Worm (Caenorhabditis elegans): Measurements from ENCODE around the gene srx-38.

Gene srx-38

DNA sequence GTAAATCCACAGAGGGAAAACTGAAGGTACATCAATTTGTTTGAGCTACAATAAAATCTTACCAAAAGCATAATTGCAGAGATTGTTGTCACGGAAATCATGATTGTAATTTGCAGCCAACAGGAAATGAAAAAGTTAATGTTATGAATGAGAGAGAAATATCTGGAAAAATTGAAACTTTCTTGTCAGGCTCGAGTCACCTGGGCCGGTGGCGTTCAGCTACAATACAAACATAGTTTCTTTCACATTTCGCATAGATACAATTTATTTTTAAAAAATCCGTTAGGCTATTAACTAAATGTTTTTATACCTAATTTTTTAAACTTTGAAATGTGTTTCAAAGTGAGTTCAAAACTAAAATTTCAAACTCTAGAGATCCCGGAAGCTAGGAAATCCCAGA lies 2.2 kb upstream of the srx-38 start, which contains the start of gene srx-39:
Gene srx-39, minus strand, starts transcription at position 101 of the 400 bp plus-strand sequence.
- no peak for TF ChIP-seq unc-62 (GFP tag; optimal IDR thresholded peaks at IDR 0.05)

DNA sequence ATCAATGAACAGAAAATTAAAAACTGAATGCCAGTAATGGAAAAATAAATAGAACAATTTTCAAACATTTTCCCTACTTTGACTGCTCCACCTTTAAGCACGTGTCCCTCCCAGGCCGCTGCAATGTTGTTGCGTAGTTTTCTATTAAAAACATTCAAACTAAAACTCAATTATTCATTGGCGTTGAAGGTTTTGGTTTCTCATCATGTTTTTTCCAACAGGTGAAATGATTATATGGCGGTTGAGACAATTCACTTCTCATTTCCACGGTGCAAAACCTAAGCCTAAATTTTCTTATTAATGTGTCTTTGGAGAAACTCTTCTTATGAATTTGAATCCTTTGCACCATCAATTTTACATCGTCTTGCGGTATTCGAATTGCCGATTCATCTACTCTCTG lies 4.5 kb downstream of the srx-38 start, which contains the start of gene srh-130:
Gene srh-130, plus strand, starts transcription at position 301 of the 400 bp plus-strand sequence.
- TF ChIP-seq unc-62 (GFP tag; optimal IDR thresholded peaks at IDR 0.05) = no peak

DNA sequence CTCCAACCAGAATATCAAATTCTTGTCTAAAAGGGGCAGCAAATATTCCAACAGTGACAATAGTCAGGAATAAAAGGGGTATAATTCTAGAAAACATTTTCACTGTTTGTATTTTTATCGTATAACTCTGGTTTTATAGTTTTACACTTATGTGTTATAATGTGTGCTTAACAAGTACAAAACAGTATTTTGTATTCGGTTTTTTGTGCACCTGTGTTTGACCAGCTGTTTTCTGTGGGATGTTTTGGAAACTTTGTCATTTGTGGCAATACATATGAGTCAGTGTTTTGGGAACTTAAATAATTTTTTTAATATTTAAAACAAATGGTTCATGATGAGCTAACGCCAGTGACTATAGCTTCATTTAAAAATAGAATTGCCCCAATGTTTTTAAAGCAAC lies 9.0 kb downstream of the srx-38 start, which contains the start of gene F14F9.6:
Gene F14F9.6, minus strand, starts transcription at position 101 of the 400 bp plus-strand sequence.
- TF ChIP-seq unc-62 (GFP tag; optimal IDR thresholded peaks at IDR 0.05) = no peak

DNA sequence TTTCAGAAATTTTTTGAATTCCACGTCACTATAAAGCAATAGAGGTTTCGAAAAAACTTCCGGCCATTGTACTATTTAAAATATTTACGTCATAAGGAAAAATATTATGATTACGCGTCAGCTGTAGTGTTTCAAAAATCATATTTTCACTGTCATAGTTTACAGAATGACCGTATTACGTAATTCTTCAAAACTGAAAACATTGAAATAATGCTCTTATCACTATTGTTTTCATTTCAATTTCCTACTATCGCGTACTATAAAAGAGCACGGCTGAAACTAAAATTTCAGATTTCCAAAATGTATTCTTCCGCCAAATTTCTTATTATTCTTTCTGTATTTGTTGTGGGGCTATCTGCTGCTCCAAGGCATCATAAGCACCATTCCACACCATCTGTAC lies 10.9 kb downstream of the srx-38 start, which contains the start of gene F14F9.2:
Gene F14F9.2, plus strand, starts transcription at position 301 of the 400 bp plus-strand sequence.
- no peak for TF ChIP-seq unc-62 (GFP tag; optimal IDR thresholded peaks at IDR 0.05)

DNA sequence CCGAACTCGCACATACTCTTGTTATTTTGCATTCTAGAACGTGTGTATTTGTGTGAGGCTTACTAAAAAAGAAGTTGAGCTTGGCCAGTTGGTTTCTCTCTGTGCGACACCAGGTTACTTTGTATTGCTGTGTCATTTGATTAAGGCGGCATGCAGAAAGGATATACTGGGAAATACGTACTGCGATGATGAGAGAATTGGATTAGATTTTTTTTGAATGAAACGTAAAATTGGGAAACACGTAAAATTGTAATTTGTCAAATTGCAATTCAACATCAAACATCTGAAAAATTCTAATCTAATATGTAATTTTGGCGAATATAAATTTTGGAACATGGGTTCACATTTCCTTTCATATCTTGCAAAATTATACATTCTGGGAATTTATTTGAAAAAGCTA lies 11.6 kb downstream of the srx-38 start, which contains the start of gene srh-129:
Gene srh-129, minus strand, starts transcription at position 101 of the 400 bp plus-strand sequence.
- TF ChIP-seq unc-62 (GFP tag; optimal IDR thresholded peaks at IDR 0.05) = no peak

DNA sequence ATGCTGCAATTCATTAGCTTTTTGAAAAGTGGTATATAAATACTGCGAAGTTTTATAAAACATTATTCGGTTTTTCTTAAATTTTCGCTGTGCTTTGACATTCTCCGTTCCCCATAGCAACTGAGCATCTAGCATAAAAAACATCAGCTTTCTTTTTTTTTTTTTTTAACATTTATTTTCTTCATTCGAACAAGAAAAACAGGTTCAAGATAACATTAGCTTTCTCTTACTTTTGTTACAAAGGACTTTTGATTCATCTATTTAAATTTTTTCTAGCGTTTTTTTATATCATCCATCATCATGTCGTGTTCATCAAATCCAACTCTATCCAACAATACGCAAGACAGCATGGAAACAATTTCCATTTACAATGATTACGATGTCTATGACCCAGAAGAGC lies 17.5 kb downstream of the srx-38 start, which contains the start of gene F14F9.3:
Gene F14F9.3, plus strand, starts transcription at position 301 of the 400 bp plus-strand sequence.
- TF ChIP-seq unc-62 (GFP tag; optimal IDR thresholded peaks at IDR 0.05) = no peak

DNA sequence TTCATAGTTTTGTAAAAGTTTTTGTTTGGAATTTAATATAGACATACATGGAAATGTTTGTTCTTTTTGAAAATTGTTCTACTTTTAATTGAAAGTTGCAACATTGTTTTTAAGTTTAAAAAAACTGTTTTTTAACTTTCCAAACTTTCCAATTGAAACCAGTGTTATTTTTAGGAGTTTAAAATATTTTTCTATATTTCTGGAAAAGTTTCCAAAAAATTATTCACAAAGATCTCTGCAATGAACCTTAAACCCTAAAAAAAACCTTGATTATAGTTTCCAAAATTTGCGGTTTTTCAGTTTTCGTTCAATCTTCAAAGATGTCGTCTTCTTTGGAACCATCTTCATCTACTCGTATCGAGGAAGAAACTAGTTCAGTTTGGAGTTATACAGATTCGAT lies 23.0 kb downstream of the srx-38 start, which contains the start of gene F14F9.4:
Gene F14F9.4, plus strand, starts transcription at position 301 of the 400 bp plus-strand sequence.
- no peak for TF ChIP-seq unc-62 (GFP tag; optimal IDR thresholded peaks at IDR 0.05)

DNA sequence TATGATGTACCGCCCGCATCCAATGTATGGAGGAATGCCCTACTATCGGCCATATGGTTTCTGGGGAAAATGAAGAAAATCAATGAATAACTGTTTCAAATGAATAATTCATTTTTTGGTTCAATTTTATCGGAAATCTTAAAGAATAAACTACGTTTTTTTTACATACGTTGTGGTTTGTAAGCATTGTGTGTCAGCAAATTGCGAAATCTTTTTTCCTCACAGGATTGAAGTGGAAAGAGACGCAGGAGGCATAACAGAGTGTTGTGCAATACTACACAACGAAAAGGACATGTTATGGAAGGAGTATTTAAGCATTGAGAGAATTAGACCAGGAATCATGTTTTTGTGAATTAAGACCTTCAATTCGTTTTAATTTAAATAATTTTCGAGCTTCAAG lies 24.0 kb downstream of the srx-38 start:
- TF ChIP-seq unc-62 (GFP tag; optimal IDR thresholded peaks at IDR 0.05) = no peak

DNA sequence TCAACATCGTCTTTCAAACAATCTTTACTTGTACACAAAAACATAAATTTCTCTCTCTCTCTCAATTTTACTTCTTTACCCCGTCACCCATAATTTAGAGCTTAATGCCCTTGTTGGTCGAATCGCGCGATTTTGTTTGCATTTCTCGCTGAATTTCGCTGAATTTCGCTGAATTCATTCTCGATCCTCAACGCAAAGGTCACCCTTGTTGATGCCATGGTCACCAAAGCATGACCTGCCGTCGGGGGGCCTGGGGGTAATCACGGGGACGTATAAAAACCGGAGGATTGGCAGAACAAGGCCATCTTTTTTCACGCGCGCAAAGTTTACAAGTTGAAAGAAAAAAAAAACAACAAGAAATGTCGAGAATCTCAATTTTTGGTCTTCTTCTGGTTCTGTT lies 25.4 kb downstream of the srx-38 start, which contains the start of gene F14F9.8:
Gene F14F9.8, plus strand, starts transcription at position 301 of the 400 bp plus-strand sequence.
- no peak for TF ChIP-seq unc-62 (GFP tag; optimal IDR thresholded peaks at IDR 0.05)

DNA sequence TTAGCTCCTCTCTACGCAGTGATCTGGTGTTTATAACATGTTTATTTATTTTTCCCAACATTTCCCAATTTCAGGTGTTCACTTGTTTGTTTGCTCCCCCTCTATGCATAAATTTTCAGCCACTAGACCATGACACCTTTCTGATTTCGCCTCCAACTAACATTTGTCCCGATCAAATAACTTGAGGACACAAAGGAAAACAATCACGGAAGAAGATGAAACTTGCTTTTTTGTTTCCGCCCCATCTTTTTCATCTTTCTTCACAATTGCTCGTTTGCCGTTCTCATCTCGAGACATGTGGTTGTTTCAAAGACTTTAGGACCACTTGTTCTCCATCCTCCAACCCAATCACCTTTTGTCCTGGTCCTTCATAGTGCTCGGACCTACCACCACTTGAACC lies 28.6 kb downstream of the srx-38 start, which contains the start of gene F14F9.5:
Gene F14F9.5, plus strand, starts transcription at position 301 of the 400 bp plus-strand sequence.
- TF ChIP-seq unc-62 (GFP tag; optimal IDR thresholded peaks at IDR 0.05) = no peak

DNA sequence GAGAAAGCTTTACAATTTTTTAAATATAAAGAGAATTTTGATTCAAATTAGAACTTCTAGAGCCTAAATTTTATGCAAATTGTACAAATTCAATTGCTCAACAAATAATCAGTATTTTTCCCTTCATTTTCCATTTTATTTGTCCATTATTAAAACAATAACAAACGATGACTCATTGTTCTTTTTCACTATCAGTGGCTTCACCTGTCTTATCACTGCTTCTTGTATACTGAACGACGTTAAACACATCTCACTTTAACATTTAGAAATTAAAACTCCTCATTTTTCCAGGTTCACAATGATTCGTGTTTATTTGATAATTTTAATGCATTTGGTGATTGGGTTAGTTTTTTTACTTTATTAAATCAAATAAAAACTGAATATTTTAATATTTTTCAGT lies 35.7 kb downstream of the srx-38 start, which contains the start of gene sid-1:
Gene sid-1, plus strand, starts transcription at position 292 of the 400 bp plus-strand sequence.
- no peak for TF ChIP-seq unc-62 (GFP tag; optimal IDR thresholded peaks at IDR 0.05)

DNA sequence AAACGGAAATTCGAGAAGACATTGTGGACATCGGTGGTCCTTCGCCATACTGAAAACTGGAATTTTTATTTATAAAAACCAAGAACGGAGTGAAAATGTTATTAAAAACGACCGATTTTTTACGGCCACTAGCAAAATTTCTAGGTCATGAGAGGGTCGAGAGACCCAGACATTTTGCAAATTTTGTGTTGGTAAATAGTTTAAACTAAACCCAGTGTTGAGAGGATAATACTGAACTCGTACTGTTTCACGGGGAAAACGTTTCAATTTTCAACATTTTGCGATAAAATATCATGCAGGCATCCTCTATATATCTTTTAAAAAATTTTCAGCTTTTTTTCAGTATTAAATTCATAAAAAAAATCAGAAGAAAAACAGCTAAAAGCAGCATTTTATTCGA lies 36.3 kb downstream of the srx-38 start, which contains the start of gene C04F5.9:
Gene C04F5.9, minus strand, starts transcription at position 101 of the 400 bp plus-strand sequence.
- no peak for TF ChIP-seq unc-62 (GFP tag; optimal IDR thresholded peaks at IDR 0.05)

DNA sequence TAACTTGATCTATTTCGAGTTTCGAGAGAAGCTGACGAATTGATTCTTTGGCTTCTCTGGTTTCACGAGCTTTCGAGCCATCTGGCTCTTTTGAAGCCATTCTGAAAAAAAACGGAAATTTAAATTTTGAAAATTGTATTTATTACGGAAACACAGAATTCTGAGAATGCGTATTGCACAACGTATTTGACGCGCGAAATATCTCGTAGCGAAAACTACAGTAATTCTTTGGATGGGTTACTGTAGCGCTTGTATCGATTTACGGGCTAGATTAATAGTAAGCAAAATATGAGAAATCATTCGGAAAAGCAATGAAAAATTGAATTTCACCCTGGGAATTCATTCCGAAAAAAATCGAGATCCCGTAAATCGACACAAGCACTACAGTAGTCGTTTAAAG lies 41.8 kb downstream of the srx-38 start, which contains the start of gene C04F5.8:
Gene C04F5.8, minus strand, starts transcription at position 101 of the 400 bp plus-strand sequence.
- TF ChIP-seq unc-62 (GFP tag; optimal IDR thresholded peaks at IDR 0.05) = no peak

DNA sequence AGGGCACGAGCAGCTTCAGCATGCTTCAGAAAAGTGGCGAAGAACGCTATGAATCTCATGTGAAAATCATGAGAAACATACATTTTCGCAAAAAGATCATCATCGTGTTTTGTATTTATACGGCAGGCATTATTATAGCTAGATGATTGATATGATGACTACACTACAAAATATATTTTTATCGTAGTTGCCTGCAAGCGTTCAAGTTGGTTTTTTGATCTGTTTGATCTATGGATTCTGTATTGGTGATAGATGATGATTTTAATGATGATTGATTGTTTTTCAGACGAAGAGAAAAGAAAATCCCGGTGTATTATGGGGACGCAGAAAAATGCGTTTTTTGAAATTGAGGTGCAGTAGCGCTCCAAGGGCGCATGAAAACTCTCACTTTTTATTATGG lies 44.7 kb downstream of the srx-38 start, which contains the start of gene ugt-63:
Gene ugt-63, minus strand, starts transcription at position 89 of the 400 bp plus-strand sequence.
- TF ChIP-seq unc-62 (GFP tag; optimal IDR thresholded peaks at IDR 0.05) = no peak

DNA sequence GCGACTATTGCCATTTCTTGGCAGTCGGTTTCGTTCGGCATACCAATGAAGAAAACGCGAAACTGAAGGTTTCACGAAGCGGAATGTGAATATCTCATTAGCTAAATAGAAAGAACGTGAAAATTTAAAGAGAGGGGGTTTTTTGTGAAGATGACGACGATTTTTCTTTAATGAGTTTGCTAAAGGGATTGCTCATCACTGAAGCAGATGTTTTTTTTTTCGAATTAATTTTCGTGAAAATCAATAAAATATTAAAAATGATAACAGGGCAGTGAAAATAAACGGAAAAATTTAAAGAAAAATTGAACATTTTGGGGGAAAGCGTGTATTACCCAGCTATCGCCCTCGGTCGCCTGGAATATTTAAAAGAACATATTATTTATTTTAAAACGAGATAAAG lies 47.6 kb downstream of the srx-38 start, which contains the start of gene srab-3:
Gene srab-3, minus strand, starts transcription at position 101 of the 400 bp plus-strand sequence.
- TF ChIP-seq unc-62 (GFP tag; optimal IDR thresholded peaks at IDR 0.05) = no peak

DNA sequence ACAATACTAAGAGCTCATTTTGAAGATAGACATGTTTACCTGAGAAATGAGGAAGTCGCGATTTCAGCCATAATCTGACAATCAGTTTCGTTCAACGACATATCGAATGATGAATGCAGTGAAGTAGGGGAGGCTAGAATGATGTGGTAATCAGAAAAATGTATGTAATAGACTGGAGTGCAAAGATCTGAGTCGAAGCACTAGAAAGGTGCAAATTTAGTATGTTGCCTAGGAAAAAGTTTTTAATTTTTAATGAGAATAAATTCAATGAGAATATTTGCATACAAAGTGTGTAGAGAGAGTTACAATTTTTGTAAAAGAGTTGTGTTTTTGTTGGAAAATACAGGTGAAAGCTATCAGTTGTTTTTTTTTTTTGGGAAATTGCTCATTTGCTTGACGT lies 50.5 kb downstream of the srx-38 start, which contains the start of gene srab-2:
Gene srab-2, minus strand, starts transcription at position 101 of the 400 bp plus-strand sequence.
- no peak for TF ChIP-seq unc-62 (GFP tag; optimal IDR thresholded peaks at IDR 0.05)
